Worm (Caenorhabditis elegans) whole organism, late embryonic: ENCODE measurements around the gene M163.22.

ENCODE experiments used
- nhr-11 ChIP-seq: fragments of 150-350 bp; optimal IDR thresholded peaks from 2 replicates; lab custom pipeline; 2014; ENCODE audit warnings: missing biosample characterization, missing genetic modification characterization
- pqm-1 ChIP-seq: sonication (generic microtip); optimal IDR thresholded peaks from 2 replicates; lab custom pipeline; 2016; ENCODE audit warnings: missing genetic modification characterization, missing compliant biosample characterization

DNA sequence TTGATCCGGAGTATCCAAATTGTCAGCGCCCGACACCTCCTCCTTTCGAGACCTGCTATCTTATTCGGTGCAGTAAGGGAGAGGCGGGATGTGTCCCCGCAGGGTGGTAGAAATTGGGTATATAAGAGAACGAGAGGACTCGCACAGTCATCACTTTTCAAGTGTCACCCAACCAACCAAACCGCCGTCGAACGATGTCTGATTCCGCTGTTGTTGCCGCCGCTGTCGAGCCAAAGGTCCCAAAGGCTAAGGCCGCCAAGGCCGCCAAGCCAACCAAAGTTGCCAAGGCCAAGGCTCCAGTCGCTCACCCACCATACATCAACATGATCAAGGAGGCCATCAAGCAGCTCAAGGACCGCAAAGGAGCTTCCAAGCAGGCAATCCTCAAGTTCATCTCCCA, 24.3 kb downstream of the M163.22 start, which contains the start of gene his-24:
- TF ChIP-seq nhr-11 (tag; lab: Kevin White, UChicago) (no peak), pqm-1 (tag; lab: Kevin White, UChicago) (no peak)
